4 worm cellular contexts compared by ENCODE assay signal in the genomic region with DNA sequence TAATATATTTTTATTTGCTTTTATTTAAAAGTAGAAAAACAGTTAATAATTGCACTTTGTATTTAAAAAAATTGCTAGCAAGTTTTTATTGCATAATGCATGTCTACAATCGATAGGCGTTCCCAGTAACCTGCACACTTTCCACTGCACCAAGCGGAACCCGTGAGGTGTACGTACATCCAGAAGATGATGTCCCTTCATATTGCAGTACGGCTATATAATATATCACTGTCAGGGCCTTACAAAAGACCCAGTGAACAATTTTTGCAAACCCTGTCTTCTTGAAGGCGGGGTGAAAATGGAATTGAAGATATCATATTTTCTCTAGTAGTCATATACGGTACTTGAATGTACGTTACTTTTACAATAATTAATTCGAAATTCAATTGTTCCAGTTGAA.
TF ChIP-seq lines count a peak whose summit lies in the region.

No protein-coding gene starts in this region.

TF ChIP-seq in whole organism, L1 larva, 84 proteins besides CTCF, POLR2A, EP300 and RAD21:
- TF ChIP-seq lsy-2 (tag; optimal IDR thresholded peaks at IDR 0.05; lab: Kevin White, UChicago), result no peak
- TF ChIP-seq efl-1 (optimal IDR thresholded peaks at IDR 0.05; lab: Kevin White, UChicago), result no peak
- TF ChIP-seq efl-1 (GFP tag; optimal IDR thresholded peaks at IDR 0.05 in 1 of 2; lab: Kevin White, UChicago), result peak in 1 of 2 experiments; percentile 27
- no peak for TF ChIP-seq ces-1 (GFP tag; optimal IDR thresholded peaks at IDR 0.05; lab: Kevin White, UChicago)
- no peak for TF ChIP-seq hlh-17 (GFP tag; optimal IDR thresholded peaks at IDR 0.05; lab: Kevin White, UChicago; ENCODE audit: borderline replicate concordance)
- peak; percentile 22 for TF ChIP-seq snpc-4 (tag; optimal IDR thresholded peaks at IDR 0.05; lab: Kevin White, UChicago)

TF ChIP-seq in whole organism, L2 larva, 48 proteins besides CTCF, POLR2A, EP300 and RAD21:
- TF ChIP-seq ztf-4 (tag; optimal IDR thresholded peaks at IDR 0.05; lab: Kevin White, UChicago) (no peak), snpc-4 (tag; optimal IDR thresholded peaks at IDR 0.05; lab: Kevin White, UChicago) (peak; percentile 3), ZK546.5 (tag; optimal IDR thresholded peaks at IDR 0.05; lab: Kevin White, UChicago) (no peak), unc-62 (GFP tag; optimal IDR thresholded peaks at IDR 0.05; lab: Kevin White, UChicago) (no peak)

TF ChIP-seq in whole organism, L4 larva, 104 proteins besides CTCF, POLR2A, EP300 and RAD21:
- peak; percentile 96 for TF ChIP-seq snpc-1.2 (GFP tag; IDR thresholded peaks at IDR 0.05; lab: Robert Waterston, UW)
- no peak for TF ChIP-seq Y75B8A.6 (GFP tag; IDR thresholded peaks at IDR 0.05; lab: Robert Waterston, UW)
- TF ChIP-seq nhr-41 (GFP tag; IDR thresholded peaks at IDR 0.05; lab: Robert Waterston, UW), result no peak
- no peak for TF ChIP-seq aly-2 (tag; optimal IDR thresholded peaks at IDR 0.05; lab: Kevin White, UChicago)
- TF ChIP-seq aha-1 (tag; lab: Kevin White, UChicago), result peak; percentile 76
- no peak for TF ChIP-seq gei-8 (GFP tag; optimal IDR thresholded peaks at IDR 0.05; lab: Kevin White, UChicago)
- no peak for TF ChIP-seq dpl-1 (GFP tag; optimal IDR thresholded peaks at IDR 0.05; lab: Kevin White, UChicago)
- no peak for TF ChIP-seq dmd-9 (GFP tag; IDR thresholded peaks at IDR 0.05; lab: Robert Waterston, UW)

TF ChIP-seq in whole organism, young adult, 124 proteins besides CTCF, POLR2A, EP300 and RAD21:
- no peak for TF ChIP-seq sdz-38 (tag; optimal IDR thresholded peaks at IDR 0.05; lab: Kevin White, UChicago)
- TF ChIP-seq repo-1 (tag; optimal IDR thresholded peaks at IDR 0.05; lab: Kevin White, UChicago), result no peak
- peak; percentile 86 for TF ChIP-seq snpc-1.1 (tag; optimal IDR thresholded peaks at IDR 0.05; lab: Kevin White, UChicago; ENCODE audit: insufficient read depth)
- peak; percentile 62 for TF ChIP-seq tbp1 (GFP tag; optimal IDR thresholded peaks at IDR 0.05; lab: Kevin White, UChicago)
- TF ChIP-seq D2030.7 (GFP tag; IDR thresholded peaks at IDR 0.05; lab: Robert Waterston, UW), result 0 out of 2 replicates have a peak, but pooled peaks have one; percentile 11
- no peak for TF ChIP-seq B0019.2 (GFP tag; conservative IDR thresholded peaks at IDR 0.05; lab: Robert Waterston, UW)
- TF ChIP-seq sea-2 (GFP tag; IDR thresholded peaks at IDR 0.05; lab: Robert Waterston, UW), result no peak
- TF ChIP-seq hmg-1.2 (GFP tag; IDR thresholded peaks at IDR 0.05; lab: Robert Waterston, UW), result peak; percentile 71; the same call in 1 of the 2 replicates
- peak; percentile 88 for TF ChIP-seq snpc-4 (GFP tag; optimal IDR thresholded peaks at IDR 0.05; lab: Kevin White, UChicago)
- peak; percentile 89 to 93 (median 90) for TF ChIP-seq snpc-4 (tag; optimal IDR thresholded peaks at IDR 0.05; lab: Kevin White, UChicago)
- peak; percentile 96 for TF ChIP-seq attf-6 (GFP tag; IDR thresholded peaks at IDR 0.05; lab: Robert Waterston, UW)
